Fruit fly (Drosophila melanogaster): ENCODE measurements around the gene CG42304.

The CG42304 gene

dm6 chr3L:2631406-2631805 is 20.5 kb upstream of the CG42304 start, which contains the start of the genes CG42245 and MEP-1 (continued):
- TF ChIP-seq eg (GFP tag; IDR thresholded peaks at IDR 0.05) (peak; percentile 40; the same call in 1 of the 3 replicates), salr (GFP tag; optimal IDR thresholded peaks at IDR 0.05) (peak in 1 of 2 experiments; percentile 6), CG11294 (GFP tag; IDR thresholded peaks at IDR 0.05) (no peak), Sox102F (GFP tag; optimal IDR thresholded peaks at IDR 0.05) (peak; percentile 66), CG31627 (GFP tag; optimal IDR thresholded peaks at IDR 0.05) (peak; percentile 54), Ets96B (tag; optimal IDR thresholded peaks at IDR 0.05) (peak; percentile 30), net (GFP tag; optimal IDR thresholded peaks at IDR 0.05) (peak; percentile 41), Met (GFP tag; optimal IDR thresholded peaks at IDR 0.05) (peak; percentile 70), Hr38 (GFP tag; optimal IDR thresholded peaks at IDR 0.05) (no peak), CG6792 (GFP tag; optimal IDR thresholded peaks at IDR 0.05) (peak; percentile 30), OdsH (GFP tag; optimal IDR thresholded peaks at IDR 0.05) (peak; percentile 61), topi (GFP tag; optimal IDR thresholded peaks at IDR 0.05) (peak; percentile 53), CG7368 (GFP tag; optimal IDR thresholded peaks at IDR 0.05) (peak; percentile 34), Hr39 (GFP tag; optimal IDR thresholded peaks at IDR 0.05) (peak; percentile 34)

dm6 chr3L:2632048-2632762 is 19.7 kb upstream of the CG42304 start:
- TF ChIP-seq CG6276 (GFP tag; optimal IDR thresholded peaks at IDR 0.05) (no peak), dac (GFP tag; optimal IDR thresholded peaks at IDR 0.05) (no peak), Eip93F (GFP tag; optimal IDR thresholded peaks at IDR 0.05) (no peak), Sox14 (GFP tag; optimal IDR thresholded peaks at IDR 0.05) (peak; percentile 84), CG9139 (GFP tag; optimal IDR thresholded peaks at IDR 0.05) (peak; percentile 3), CG32006 (GFP tag; optimal IDR thresholded peaks at IDR 0.05) (no peak), pdm3 (GFP tag; optimal IDR thresholded peaks at IDR 0.05) (no peak), CG8119 (GFP tag; IDR thresholded peaks at IDR 0.05) (no peak), Eip78C (GFP tag) (peak; percentile 36), CG8319 (GFP tag; optimal IDR thresholded peaks at IDR 0.05) (no peak), Hr38 (GFP tag; optimal IDR thresholded peaks at IDR 0.05) (no peak), fd85E (GFP tag; optimal IDR thresholded peaks at IDR 0.05) (no peak), CG6854 (GFP tag; optimal IDR thresholded peaks at IDR 0.05) (no peak), CG16779 (tag; optimal IDR thresholded peaks at IDR 0.05) (no peak), lz (GFP tag; optimal IDR thresholded peaks at IDR 0.05) (no peak), Eip75B (GFP tag; optimal IDR thresholded peaks at IDR 0.05) (no peak), topi (GFP tag; optimal IDR thresholded peaks at IDR 0.05) (no peak), eg (GFP tag; IDR thresholded peaks at IDR 0.05) (no peak), CG4318 (GFP tag; optimal IDR thresholded peaks at IDR 0.05) (no peak), cyc (GFP tag; optimal IDR thresholded peaks at IDR 0.05) (no peak)

- TF ChIP-seq net (GFP tag; optimal IDR thresholded peaks at IDR 0.05) (peak; percentile 12), CG3032 (tag; optimal IDR thresholded peaks at IDR 0.05) (no peak), eg (GFP tag; IDR thresholded peaks at IDR 0.05) (0 out of 3 replicates have a peak, but pooled peaks have one; percentile 26), CG6163 (GFP tag; IDR thresholded peaks at IDR 0.05) (peak; percentile 72), ss (GFP tag; optimal IDR thresholded peaks at IDR 0.05) (no peak), CG3919 (GFP tag; optimal IDR thresholded peaks at IDR 0.05) (peak; percentile 15), CG11762 (GFP tag; optimal IDR thresholded peaks at IDR 0.05; ENCODE audit: insufficient read depth) (no peak), CG1621 (tag; optimal IDR thresholded peaks at IDR 0.05) (peak; percentile 9), Ets21C (GFP tag; optimal IDR thresholded peaks at IDR 0.05) (no peak), CG15336 (GFP tag; IDR thresholded peaks at IDR 0.05) (peak; percentile 45; the same call in 1 of the 2 replicates)
These were observed 19.2 kb upstream of the CG42304 start for dm6 chr3L:2632763-2633100.

Measured in whole organism, prepupa.